Worm (Caenorhabditis elegans) whole organism, late embryonic: ENCODE data around the gene R13A5.7.

Source experiments
- fkh-10 ChIP-seq: fragments of 150-350 bp; optimal IDR thresholded peaks from 2 replicates; lab custom pipeline; 2014; ENCODE audit warnings: missing biosample characterization, missing genetic modification reagents, missing genetic modification characterization
- pha-4 ChIP-seq: fragments of 150-350 bp; optimal IDR thresholded peaks from 2 replicates; lab custom pipeline; 2018; ENCODE audit warnings: missing biosample characterization, missing genetic modification reagents, missing genetic modification characterization

- TF ChIP-seq pha-4 (tag; lab: Kevin White, UChicago) = no peak
- no peak for TF ChIP-seq fkh-10
Measured at ce11 chrIII:7552859-7553258, 17.1 kb downstream of the R13A5.7 start.
